Worm (Caenorhabditis elegans) whole organism, dauer: ENCODE results near the gene Y57E12AL.2.

ENCODE experiments used
- unc-62 ChIP-seq: sonication (generic microtip); optimal IDR thresholded peaks from 2 replicates; lab custom pipeline; 2017; ENCODE audit warnings: missing biosample characterization, missing genetic modification reagents, missing genetic modification characterization

Y57E12AL.2 gene

DNA sequence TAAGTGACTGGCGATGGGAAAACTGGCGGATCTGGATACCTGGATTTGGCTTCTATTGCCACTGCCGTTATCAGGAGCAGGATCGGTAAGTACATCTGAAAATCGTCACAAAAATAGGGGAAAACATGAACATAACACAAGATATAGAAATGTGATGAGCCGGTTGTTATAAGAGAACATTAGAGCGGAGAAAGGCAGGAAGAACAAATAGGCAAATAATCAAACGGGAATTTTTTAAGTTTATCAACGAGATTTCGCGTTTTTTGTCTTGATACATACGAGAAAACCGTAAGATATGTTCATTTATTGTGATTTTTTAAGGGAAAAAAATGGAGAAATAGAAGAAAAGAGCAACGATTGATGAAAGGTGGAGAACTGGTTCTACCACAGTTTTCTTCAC is 7.3 kb downstream of the Y57E12AL.2 start, which contains the start of gene Y57E12AR.1:
Gene Y57E12AR.1, minus strand, starts transcription at position 101 of the 400 bp plus-strand sequence.
- TF ChIP-seq unc-62 (GFP tag; lab: Kevin White, UChicago), result no peak

DNA sequence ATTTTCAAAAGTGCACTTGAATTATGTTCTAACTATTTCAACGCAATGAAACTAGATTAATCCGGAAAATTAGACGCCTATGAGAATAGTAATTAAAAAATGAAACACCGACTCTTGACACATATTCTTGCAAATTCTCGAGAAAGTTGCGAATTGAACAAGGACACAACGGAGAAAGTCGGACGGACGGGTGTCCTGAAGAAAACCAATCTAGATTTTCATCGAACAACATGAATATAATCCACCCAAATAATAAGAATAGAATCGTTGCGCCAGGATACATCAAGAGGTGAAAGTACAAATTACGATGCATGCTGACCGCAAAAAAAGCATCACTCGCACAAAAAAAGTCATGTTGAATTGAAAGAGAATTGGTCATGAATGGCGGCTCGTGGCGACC is 11.0 kb downstream of the Y57E12AL.2 start:
- TF ChIP-seq unc-62 (GFP tag; lab: Kevin White, UChicago), result no peak

DNA sequence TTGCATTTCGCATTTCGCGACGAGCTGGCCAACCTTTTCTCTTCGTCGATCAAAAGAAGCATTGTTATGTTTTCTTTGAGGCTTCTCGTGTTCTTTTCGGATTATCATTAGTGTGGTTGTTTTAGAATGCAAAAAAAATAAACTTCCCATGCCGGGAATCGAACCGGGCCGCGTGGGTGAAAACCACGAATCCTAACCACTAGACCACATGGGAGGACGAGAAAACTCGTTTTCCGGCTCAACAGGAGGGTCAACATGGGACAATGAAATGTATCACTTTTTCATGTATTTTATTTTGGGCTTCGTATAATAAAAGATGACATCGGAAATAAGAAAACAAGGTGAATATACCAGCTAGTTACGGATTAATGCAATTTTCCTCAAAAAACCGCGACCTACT is 11.7 kb downstream of the Y57E12AL.2 start:
- no peak for TF ChIP-seq unc-62 (GFP tag; lab: Kevin White, UChicago)

DNA sequence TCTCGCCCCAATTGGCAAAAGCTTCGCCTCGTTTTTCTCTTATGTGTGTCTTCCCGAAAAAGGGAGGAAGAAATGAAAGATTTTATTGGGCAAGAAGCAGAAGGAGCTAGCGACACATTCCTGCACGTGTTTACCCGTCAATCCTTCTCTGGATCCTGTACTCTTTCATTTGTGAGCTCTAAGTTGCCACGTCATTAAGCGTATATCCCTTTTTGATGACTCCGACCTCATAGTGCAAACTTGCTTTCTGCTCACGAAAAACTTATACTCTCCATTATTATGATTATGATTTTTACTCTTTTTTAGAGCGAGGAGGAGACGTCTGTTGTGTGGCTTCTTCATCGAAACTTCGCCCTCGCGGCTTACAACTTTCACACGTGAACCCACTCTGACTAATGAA is 14.4 kb downstream of the Y57E12AL.2 start, which contains the start of gene F27B10.1:
Gene F27B10.1, plus strand, starts transcription at position 301 of the 400 bp plus-strand sequence.
- TF ChIP-seq unc-62 (GFP tag; lab: Kevin White, UChicago), result no peak

DNA sequence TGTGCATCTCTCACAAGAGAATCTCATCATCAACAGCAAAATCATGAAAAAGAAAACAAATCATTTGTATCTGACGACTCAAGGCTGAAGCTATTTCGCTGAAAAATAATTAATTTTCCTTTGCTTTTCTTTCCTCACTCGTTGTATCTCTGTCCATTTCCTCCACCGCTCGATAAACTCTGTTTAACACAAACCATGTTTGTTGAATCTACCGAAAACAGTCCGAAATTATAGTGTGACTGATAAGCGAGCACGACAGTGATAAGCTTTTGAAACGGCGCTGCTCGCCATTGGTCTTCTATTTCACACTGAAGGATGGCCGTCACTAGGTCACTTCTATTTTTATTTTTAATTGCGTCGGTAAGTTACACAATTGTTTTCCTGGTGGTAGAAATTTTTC is 17.8 kb downstream of the Y57E12AL.2 start, which contains the start of gene npa-1:
Gene npa-1, plus strand, starts transcription at position 142 of the 400 bp plus-strand sequence.
- no peak for TF ChIP-seq unc-62 (GFP tag; lab: Kevin White, UChicago)

DNA sequence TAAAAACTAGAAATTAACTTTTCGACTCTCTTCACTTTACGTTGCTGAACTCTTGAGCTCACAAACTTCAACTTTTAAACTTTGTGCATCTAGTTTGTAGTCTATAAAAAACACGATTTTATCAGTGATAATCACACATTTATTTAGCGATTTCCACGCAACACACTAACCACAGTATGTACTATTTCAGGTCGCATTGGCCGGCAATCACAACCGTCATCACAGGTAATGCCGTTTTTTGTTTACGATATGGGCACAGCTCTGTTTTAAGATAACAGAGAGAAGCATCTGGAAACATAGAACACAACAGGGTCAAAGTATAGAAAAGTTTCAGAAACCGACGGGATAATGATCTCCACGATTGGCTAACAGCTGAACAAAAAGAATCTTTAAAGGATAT is 18.3 kb downstream of the Y57E12AL.2 start:
- no peak for TF ChIP-seq unc-62 (GFP tag; lab: Kevin White, UChicago)

DNA sequence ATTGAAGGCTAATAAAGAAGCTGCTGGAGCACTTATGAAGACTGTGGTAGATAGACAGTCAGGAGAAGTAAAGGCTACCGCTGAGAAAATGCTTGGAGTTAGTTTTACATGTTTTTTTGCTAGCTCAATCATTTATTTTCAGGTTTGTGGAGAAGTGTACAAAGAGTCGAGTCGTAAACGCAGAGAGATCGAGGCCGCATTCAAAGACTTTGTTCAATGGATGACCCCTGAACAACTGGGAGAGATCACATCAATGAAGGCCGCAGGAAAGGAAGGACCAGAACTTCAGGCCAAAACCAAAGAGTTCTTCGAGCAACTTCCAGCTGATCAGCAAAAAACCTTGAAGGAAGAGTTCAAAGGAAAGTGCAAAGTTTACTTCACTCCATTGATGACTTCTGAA is 20.9 kb downstream of the Y57E12AL.2 start:
- no peak for TF ChIP-seq unc-62 (GFP tag; lab: Kevin White, UChicago)

DNA sequence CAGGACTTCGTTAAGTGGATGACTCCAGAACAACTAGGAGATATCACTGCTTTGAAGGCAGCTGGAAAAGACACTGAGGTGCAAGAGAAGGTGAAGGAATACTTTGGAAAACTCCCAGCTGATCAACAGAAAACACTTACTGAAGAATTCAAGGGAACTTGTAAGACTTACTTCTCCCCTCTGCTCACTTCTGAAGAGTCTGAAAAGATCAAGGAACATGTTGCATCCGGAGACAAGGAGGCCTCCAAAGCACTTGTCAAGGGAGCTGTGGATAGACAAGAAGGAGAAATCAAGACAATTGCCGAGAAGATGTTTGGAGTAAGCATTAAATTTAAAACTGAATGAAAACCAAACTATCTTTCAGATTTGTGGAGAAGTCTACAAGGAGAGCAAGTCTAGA is 21.5 kb downstream of the Y57E12AL.2 start:
- TF ChIP-seq unc-62 (GFP tag; lab: Kevin White, UChicago), result no peak

DNA sequence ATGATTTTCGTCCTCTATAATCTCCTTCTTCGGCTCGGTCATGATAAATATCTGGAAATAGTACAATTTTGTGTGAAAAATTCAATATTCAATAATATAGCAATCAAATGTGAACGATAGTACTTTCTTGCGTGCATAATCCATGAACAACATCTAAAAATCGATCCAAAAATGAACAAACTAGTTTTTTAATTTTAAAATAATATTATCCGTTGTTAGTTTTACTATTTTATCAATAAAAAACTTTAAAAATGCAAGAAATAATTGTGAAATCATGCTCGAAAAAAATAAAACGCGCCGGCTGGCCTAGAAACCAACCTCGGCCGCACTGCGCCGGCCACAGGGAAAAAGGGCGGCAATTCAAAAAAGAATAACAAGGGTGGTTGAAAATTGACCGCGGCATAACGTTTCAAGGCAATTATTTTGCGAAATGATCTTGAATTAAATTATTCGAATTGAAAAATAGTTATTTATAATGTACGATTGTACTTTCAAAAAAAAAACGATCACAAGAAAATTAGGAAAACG is 26.8 kb downstream of the Y57E12AL.2 start, which contains the start of gene mys-1:
Gene mys-1, minus strand, starts transcription at position 51 of the 528 bp plus-strand sequence.
- TF ChIP-seq unc-62 (GFP tag; lab: Kevin White, UChicago), result no peak

DNA sequence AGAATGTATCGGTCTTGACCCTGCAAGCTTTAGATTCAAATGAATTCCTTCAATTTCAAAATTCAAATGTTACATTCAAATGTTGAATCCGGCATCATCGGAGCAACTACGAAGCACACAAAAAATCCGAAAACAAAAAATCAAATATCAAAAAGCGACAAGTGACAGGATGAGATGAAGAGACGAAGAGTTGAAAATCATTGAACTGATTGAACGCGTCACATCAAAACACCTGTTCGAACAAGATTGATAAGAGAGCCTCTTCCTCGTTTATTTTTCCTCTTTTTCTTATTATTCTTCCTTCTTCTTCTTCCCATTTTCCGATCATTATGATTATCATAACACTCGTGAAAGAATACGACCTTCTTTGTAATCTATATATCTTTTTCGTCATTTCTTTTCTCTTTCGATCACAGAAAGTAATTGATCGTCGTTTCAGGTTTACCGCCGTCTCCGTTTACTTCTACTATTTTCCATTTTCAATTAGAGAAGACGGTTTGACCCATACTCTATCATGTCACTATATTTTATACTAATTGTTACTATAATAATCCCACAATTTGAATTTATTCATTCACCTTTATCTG is 27.7 kb downstream of the Y57E12AL.2 start, which contains the start of gene VC5.2:
Gene VC5.2, plus strand, starts transcription at position 439 of the 587 bp plus-strand sequence.
- TF ChIP-seq unc-62 (GFP tag; lab: Kevin White, UChicago), result no peak

DNA sequence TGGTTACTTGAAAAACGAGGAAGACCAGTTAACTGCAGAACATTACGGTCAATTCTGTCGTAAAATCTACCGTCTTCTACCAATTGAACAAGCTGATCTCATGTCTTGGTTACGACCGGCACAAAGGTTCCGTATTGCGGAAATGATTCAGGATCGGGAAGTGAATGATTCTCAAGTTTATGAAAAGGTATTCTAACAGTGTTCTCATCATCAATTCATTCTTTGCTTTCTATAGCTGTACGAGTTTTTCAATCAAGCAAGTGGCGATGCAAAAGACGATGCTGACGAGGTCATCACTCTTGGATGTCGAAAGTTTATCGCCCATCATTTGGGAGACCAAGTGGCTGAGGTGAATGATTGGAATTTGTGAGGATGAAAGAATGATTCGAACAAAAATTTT is 29.4 kb downstream of the Y57E12AL.2 start:
- TF ChIP-seq unc-62 (GFP tag; lab: Kevin White, UChicago), result no peak

DNA sequence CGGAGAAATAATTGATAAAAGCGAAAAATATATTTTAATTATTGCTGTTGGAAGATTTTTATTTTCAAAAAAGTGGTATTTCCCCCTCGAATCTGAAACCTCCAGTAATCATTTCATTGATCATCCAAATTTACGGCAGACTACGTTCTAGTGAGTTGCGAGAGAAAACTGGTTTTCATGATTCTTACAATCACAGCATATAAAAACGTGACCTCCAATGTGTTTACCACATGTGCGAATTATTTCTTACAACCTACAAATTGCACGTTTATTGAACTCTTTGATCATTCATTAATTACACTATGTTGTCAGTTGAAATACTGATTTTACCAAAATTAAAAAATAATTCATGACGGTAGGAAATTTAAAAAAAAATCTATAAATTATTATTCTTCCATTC is 31.3 kb downstream of the Y57E12AL.2 start:
- no peak for TF ChIP-seq unc-62 (GFP tag; lab: Kevin White, UChicago)

DNA sequence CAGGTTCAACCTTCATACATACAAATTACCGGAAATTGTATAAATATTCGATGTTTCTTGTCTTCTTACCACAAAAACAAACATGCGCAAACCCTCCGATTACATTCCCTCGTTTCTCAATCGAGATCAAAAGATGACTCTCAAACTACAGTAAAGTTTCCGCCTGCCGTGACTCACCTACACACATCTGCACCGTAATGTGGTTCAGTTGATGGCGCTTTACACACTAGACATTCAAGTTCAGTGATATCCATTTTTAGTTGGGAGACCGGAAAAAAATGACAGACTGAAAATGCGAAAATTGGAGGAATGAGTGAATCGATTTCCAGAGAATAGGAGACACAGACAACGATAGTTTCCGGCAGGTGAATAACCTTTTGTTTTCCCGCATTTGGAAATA is 33.4 kb downstream of the Y57E12AL.2 start, which contains the start of gene nhr-286:
Gene nhr-286, minus strand, starts transcription at position 324 of the 400 bp plus-strand sequence.
- TF ChIP-seq unc-62 (GFP tag; lab: Kevin White, UChicago), result no peak

DNA sequence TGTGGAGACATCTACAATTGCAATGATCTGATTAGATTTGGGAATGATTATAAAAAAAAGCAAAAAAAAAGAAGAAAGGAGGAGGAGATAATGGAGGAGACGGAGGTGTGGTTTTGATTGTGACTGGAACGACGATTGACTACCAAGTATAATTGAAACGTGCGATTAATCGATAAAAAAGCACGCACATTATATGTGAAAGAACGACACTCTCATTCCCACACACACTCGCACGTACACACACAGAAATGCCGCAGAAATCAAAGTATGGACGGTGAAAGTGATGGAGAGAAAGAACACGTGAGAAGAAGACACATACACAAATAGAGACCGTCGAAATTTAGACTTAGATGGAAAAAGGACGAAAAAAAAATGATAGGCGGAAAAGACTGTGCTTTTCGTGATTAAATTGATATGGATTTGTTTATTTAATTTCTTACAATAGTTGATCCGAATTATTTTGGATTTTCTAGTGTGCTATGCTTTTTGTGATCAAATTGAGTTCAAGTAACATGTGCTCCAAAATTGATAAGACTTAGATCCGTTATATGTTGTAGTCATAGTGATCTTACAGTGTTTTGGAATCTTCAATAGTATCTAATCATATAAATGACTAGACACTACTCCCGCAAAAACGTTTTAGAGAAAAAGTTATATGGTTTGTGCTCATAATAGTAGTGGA is 36.0 kb downstream of the Y57E12AL.2 start, which contains the start of gene nhr-135:
Gene nhr-135, minus strand, starts transcription at position 51 of the 682 bp plus-strand sequence.
- TF ChIP-seq unc-62 (GFP tag; lab: Kevin White, UChicago), result no peak

DNA sequence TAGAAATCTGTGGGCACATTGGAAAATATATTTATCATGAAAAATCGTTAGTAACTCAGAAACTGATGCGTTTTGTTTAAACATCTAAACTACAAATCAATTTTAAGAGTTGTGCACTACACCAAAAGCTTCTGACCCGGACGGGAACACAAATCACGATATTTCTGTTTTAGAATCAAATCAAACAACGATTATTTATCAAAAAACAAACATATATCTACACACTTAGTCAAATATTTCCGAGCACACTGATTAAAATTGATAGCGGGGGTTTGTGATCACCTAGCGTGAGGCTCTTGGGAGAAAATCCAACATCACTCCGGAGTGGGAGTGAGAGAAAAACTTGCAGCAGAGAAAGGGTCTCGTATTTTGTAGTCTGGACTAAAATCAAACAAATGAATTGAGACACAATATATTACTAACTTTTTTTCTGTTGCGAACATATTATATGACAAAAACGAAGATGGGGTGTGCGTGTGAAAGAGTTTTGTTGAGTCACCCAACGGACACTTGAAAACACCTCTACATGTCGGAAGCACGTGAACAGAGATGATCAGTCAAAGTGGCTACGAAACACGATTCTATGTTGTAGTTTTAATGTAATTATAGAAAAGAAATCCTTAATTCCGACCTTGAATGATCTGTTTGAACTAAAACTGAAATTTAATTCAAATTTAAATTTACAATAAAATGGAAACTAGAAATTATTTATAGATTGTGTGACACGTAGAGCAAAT is 37.5 kb downstream of the Y57E12AL.2 start:
- no peak for TF ChIP-seq unc-62 (GFP tag; lab: Kevin White, UChicago)
